Worm (Caenorhabditis elegans) whole organism, midembryonic: ENCODE results near the gene lat-2.

Experiments
- T22C8.4 ChIP-seq: fragments of 200-800 bp; sonication (Bioruptor generic); IDR thresholded peaks from 2 replicates; pipeline ENCODE4 v1.3.6; 2022; ENCODE audit warnings: missing genetic modification characterization, missing compliant biosample characterization
- flt-1 ChIP-seq: fragments of 200-800 bp; sonication (Bioruptor generic); IDR thresholded peaks from 2 replicates; pipeline ENCODE4 v1.3.6; 2022; ENCODE audit warnings: missing genetic modification characterization, missing compliant biosample characterization
- klf-2 ChIP-seq: fragments of 200-800 bp; sonication (Bioruptor generic); conservative IDR thresholded peaks from 2 replicates; pipeline ENCODE4 v1.3.6; 2022; ENCODE audit warnings: missing genetic modification reagents, missing genetic modification characterization, missing compliant biosample characterization
- med-1 ChIP-seq: sonication (generic microtip); optimal IDR thresholded peaks from 2 replicates; lab custom pipeline; 2017; ENCODE audit warnings: missing genetic modification characterization, mild to moderate bottlenecking, missing compliant biosample characterization, antibody characterized with exemption, missing genetic modification reagents; ENCODE audit not compliant: insufficient read depth
- tab-1 ChIP-seq: fragments of 200-800 bp; sonication (Bioruptor generic); IDR thresholded peaks from 2 replicates; pipeline ENCODE4 v1.3.6; 2022; ENCODE audit warnings: missing genetic modification characterization, missing compliant biosample characterization
- ztf-23 ChIP-seq: fragments of 200-800 bp; sonication (Bioruptor generic); IDR thresholded peaks from 2 replicates; pipeline ENCODE4 v1.3.6; 2022; ENCODE audit warnings: missing genetic modification reagents, missing genetic modification characterization, missing compliant biosample characterization
- ztf-29 ChIP-seq: fragments of 200-800 bp; sonication (Bioruptor generic); IDR thresholded peaks from 2 replicates; pipeline ENCODE4 v1.3.6; 2022; ENCODE audit warnings: missing genetic modification reagents, missing genetic modification characterization, missing compliant biosample characterization

ce11 chrII:4394438-4394837 is 35.6 kb downstream of the lat-2 start:
- TF ChIP-seq tab-1 (GFP tag; lab: Robert Waterston, UW) (no peak), T22C8.4 (no peak), flt-1 (GFP tag; lab: Robert Waterston, UW) (no peak), klf-2 (GFP tag; lab: Robert Waterston, UW) (no peak), ztf-23 (GFP tag; lab: Robert Waterston, UW) (no peak), ztf-29 (GFP tag; lab: Robert Waterston, UW) (no peak), med-1 (GFP tag; lab: Kevin White, UChicago) (no peak)
